Fruit fly (Drosophila melanogaster): ENCODE results near the gene Dph1.
A peak's percentile ranks its signal among the peaks of the same experiment; 100 is the strongest.

Gene Dph1

DNA sequence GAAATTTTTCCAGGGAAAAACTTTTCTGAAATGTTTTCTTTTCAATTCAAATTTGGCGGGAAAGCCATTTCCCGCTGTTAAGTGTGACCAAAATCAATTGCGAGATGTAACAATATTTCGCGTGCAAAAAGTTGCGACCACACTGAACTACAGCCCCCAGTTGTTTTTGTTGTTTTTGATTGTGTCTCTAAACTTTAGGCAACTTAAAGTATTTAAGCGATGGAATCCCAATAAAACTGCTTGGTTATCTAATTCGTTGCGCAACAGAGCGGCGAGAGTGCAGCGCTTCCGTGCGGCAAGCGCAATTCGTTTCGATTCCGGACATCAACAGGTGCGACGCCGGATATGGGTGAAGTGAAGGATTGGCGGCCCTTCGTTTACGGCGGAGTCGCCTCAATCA is 24.0 kb upstream of the Dph1 start, which contains the start of gene Bmcp (continued):
- TF ChIP-seq Optix (GFP tag; IDR thresholded peaks at IDR 0.05): no peak
- 0 out of 2 replicates have a peak, but pooled peaks have one; percentile 25 for TF ChIP-seq CG17328 (GFP tag; IDR thresholded peaks at IDR 0.05)
- peak; percentile 29 for TF ChIP-seq CG2116 (GFP tag; optimal IDR thresholded peaks at IDR 0.05)
- TF ChIP-seq CG13296 (GFP tag; optimal IDR thresholded peaks at IDR 0.05): peak; percentile 14
- TF ChIP-seq nom (GFP tag; optimal IDR thresholded peaks at IDR 0.05): peak; percentile 2
- TF ChIP-seq HmgZ (tag; optimal IDR thresholded peaks at IDR 0.05): peak; percentile 7
- TF ChIP-seq Dp (GFP tag; optimal IDR thresholded peaks at IDR 0.05): peak; percentile 90
- peak; percentile 46 for TF ChIP-seq CG1603 (tag; optimal IDR thresholded peaks at IDR 0.05)
- TF ChIP-seq pzg (GFP tag; optimal IDR thresholded peaks at IDR 0.05): peak; percentile 65
- peak; percentile 27 for TF ChIP-seq B-H2 (GFP tag; optimal IDR thresholded peaks at IDR 0.05)
- TF ChIP-seq Ets97D (GFP tag; optimal IDR thresholded peaks at IDR 0.05): peak; percentile 95
- peak; percentile 16 for TF ChIP-seq pho (GFP tag; optimal IDR thresholded peaks at IDR 0.05)
- TF ChIP-seq CG9797 (GFP tag; optimal IDR thresholded peaks at IDR 0.05): peak; percentile 79
- TF ChIP-seq E2f2 (GFP tag; IDR thresholded peaks at IDR 0.05): peak; percentile 94
- peak; percentile 27 for TF ChIP-seq CG17186 (GFP tag; optimal IDR thresholded peaks at IDR 0.05)
- TF ChIP-seq Lhr (GFP tag; optimal IDR thresholded peaks at IDR 0.05): peak; percentile 24
- TF ChIP-seq jumu (GFP tag; optimal IDR thresholded peaks at IDR 0.05): no peak

DNA sequence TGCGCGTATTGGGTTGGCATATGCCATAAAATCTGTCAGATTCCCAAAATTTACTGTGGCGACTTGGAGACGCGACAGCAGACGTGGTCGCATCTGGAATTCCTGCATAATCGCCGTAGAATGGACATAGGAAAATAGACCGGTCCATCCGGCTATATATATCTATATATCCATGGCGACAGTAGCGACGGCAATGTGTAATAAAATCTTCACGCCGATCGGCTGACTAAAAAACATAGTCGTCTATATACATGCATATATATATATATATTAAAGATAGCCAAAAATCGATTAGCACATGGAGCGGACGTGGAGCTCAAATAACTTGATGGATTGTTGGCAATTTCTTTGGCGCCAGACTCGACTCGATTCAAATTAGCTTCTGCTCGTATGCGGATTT is 21.2 kb upstream of the Dph1 start:
- TF ChIP-seq CG7928 (GFP tag; optimal IDR thresholded peaks at IDR 0.05): no peak
- peak; percentile 87 for TF ChIP-seq sd (tag; optimal IDR thresholded peaks at IDR 0.05)
- TF ChIP-seq psq (GFP tag; optimal IDR thresholded peaks at IDR 0.05): no peak
- TF ChIP-seq CG12155 (GFP tag; optimal IDR thresholded peaks at IDR 0.05): no peak
- TF ChIP-seq CG18262 (tag; optimal IDR thresholded peaks at IDR 0.05): no peak
- peak; percentile 95 for TF ChIP-seq CG13894 (tag; optimal IDR thresholded peaks at IDR 0.05)
- TF ChIP-seq CG18011 (GFP tag; optimal IDR thresholded peaks at IDR 0.05): peak; percentile 5

DNA sequence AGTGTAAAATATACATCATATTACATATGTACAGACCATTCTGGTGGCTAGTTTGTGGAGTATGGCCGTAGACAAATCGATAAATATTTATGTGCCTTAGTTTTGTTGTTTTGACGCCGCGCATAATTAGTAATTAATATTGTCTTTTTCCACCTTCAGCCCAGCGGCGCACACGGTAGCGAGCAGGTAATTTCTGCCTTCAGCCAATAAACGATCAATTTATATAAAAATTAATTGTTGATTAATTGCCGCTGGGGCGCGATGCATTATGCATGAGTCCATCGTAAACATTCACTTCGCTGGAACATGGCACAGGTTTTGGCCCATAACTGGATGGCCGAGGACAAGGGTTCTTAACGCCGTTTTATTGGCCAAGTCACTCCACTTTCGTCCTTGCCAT is 20.5 kb upstream of the Dph1 start:
- TF ChIP-seq ase (GFP tag; IDR thresholded peaks at IDR 0.05) (no peak), CG11456 (GFP tag; IDR thresholded peaks at IDR 0.05) (no peak), nom (GFP tag; optimal IDR thresholded peaks at IDR 0.05) (peak; percentile 2), Trl (optimal IDR thresholded peaks at IDR 0.05) (no peak), Trl (GFP tag; optimal IDR thresholded peaks at IDR 0.05) (no peak), Kr (GFP tag; optimal IDR thresholded peaks at IDR 0.05) (no peak), usp (GFP tag; optimal IDR thresholded peaks at IDR 0.05) (no peak), lola (GFP tag; optimal IDR thresholded peaks at IDR 0.05) (no peak), HmgZ (tag; optimal IDR thresholded peaks at IDR 0.05) (no peak), Neu2 (GFP tag; optimal IDR thresholded peaks at IDR 0.05; ENCODE audit: borderline replicate concordance) (no peak), Sry-β (GFP tag; optimal IDR thresholded peaks at IDR 0.05) (no peak), Dip3 (GFP tag; optimal IDR thresholded peaks at IDR 0.05) (no peak), Poxn (GFP tag; IDR thresholded peaks at IDR 0.05) (no peak), CG32532 (GFP tag; IDR thresholded peaks at IDR 0.05) (no peak), CG12299 (tag; optimal IDR thresholded peaks at IDR 0.05) (no peak), CG31224 (GFP tag; IDR thresholded peaks at IDR 0.05) (no peak), CG11560 (tag; IDR thresholded peaks at IDR 0.05) (no peak), CG12744 (GFP tag; optimal IDR thresholded peaks at IDR 0.05) (no peak), CG43689 (GFP tag; IDR thresholded peaks at IDR 0.05) (no peak), Ravus (GFP tag; IDR thresholded peaks at IDR 0.05) (no peak; the same call in 1 of the 2 replicates), Mad (GFP tag; optimal IDR thresholded peaks at IDR 0.05) (no peak), CG34422 (GFP tag; IDR thresholded peaks at IDR 0.05) (no peak), CG3163 (GFP tag; optimal IDR thresholded peaks at IDR 0.05) (no peak), CG4820 (GFP tag; optimal IDR thresholded peaks at IDR 0.05) (no peak), psq (GFP tag; optimal IDR thresholded peaks at IDR 0.05) (no peak), vvl (GFP tag; IDR thresholded peaks at IDR 0.05) (peak; percentile 69), CG6683 (GFP tag; optimal IDR thresholded peaks at IDR 0.05) (no peak), Awh (GFP tag; IDR thresholded peaks at IDR 0.05) (peak; percentile 53; the same call in 1 of the 2 replicates), zfh1 (GFP tag; IDR thresholded peaks at IDR 0.05) (no peak)

Measured in whole organism, embryonic.